Fruit fly (Drosophila melanogaster) whole organism, wandering third instar larva: ENCODE measurements around the gene Hipk.

Experiments used
- Abd-B ChIP-seq: fragments of >200 bp; optimal IDR thresholded peaks from 2 replicates; lab custom pipeline; 2017; ENCODE audit warnings: missing biosample characterization, missing genetic modification characterization
- Dfd ChIP-seq: fragments of >200 bp; optimal IDR thresholded peaks from 2 replicates; lab custom pipeline; 2017; ENCODE audit warnings: missing biosample characterization, missing genetic modification characterization
- GATAd ChIP-seq: sonication (Bioruptor generic); optimal IDR thresholded peaks from 2 replicates; lab custom pipeline; 2016; ENCODE audit warnings: missing biosample characterization, missing genetic modification characterization
- foxo ChIP-seq, 2 experiments: fragments of 200-800 bp; sonication (Bioruptor generic); optimal IDR thresholded peaks; 2 replicates in 1 of 2; 3 replicates in 1 of 2; lab custom pipeline; 2016 to 2017; ENCODE audit warnings: missing biosample characterization in 2 of 2, missing genetic modification characterization in 2 of 2
- h ChIP-seq: fragments of 200-800 bp; sonication (Bioruptor generic); optimal IDR thresholded peaks from 3 replicates; lab custom pipeline; 2016; ENCODE audit warnings: missing biosample characterization, mild to moderate bottlenecking, missing genetic modification characterization
- lola ChIP-seq: fragments of >200 bp; optimal IDR thresholded peaks from 2 replicates; lab custom pipeline; 2017; ENCODE audit warnings: missing biosample characterization, missing genetic modification characterization
- sv ChIP-seq: fragments of 200-800 bp; sonication (Bioruptor generic); optimal IDR thresholded peaks from 3 replicates; lab custom pipeline; 2016; ENCODE audit warnings: missing biosample characterization, missing genetic modification characterization

dm6 chr3L:561772-562454 lies 19.1 kb downstream of the Hipk start:
- TF ChIP-seq foxo (GFP tag; optimal IDR thresholded peaks at IDR 0.05; lab: Kevin White, UChicago) = no peak
- no peak for TF ChIP-seq Abd-B (GFP tag; lab: Kevin White, UChicago)
- TF ChIP-seq Dfd (GFP tag; lab: Kevin White, UChicago) = no peak
- TF ChIP-seq GATAd = no peak
- no peak for TF ChIP-seq h (GFP tag; lab: Kevin White, UChicago)
- TF ChIP-seq lola (GFP tag; lab: Kevin White, UChicago) = no peak
- TF ChIP-seq sv (GFP tag; lab: Kevin White, UChicago) = no peak
